Worm (Caenorhabditis elegans): Measurements from ENCODE around the gene F53F4.11.

The F53F4.11 gene

ce11 chrV:13656346-13657254 lies 32.3 kb upstream of the F53F4.11 start:
- no peak for TF ChIP-seq W03F9.2 (tag; optimal IDR thresholded peaks at IDR 0.05)
- TF ChIP-seq dao-5 (tag; optimal IDR thresholded peaks at IDR 0.05): no peak
- no peak for TF ChIP-seq him-1 (tag; optimal IDR thresholded peaks at IDR 0.05)

- TF ChIP-seq him-1 (tag; optimal IDR thresholded peaks at IDR 0.05): peak; percentile 48
- TF ChIP-seq dao-5 (tag; optimal IDR thresholded peaks at IDR 0.05): no peak
- no peak for TF ChIP-seq W03F9.2 (tag; optimal IDR thresholded peaks at IDR 0.05)
Measured at ce11 chrV:13655202-13655764, 31.0 kb upstream of the F53F4.11 start.

- TF ChIP-seq him-1 (tag; optimal IDR thresholded peaks at IDR 0.05): no peak
Measured at ce11 chrV:13654394-13654792, 30.1 kb upstream of the F53F4.11 start.

ce11 chrV:13653713-13654393 lies 29.5 kb upstream of the F53F4.11 start, which contains the start of gene lpin-1:
lpin-1 (minus strand) TSS chrV:13654129.
- TF ChIP-seq dao-5 (tag; optimal IDR thresholded peaks at IDR 0.05) (no peak), him-1 (tag; optimal IDR thresholded peaks at IDR 0.05) (no peak), W03F9.2 (tag; optimal IDR thresholded peaks at IDR 0.05) (no peak)

- TF ChIP-seq W03F9.2 (tag; optimal IDR thresholded peaks at IDR 0.05): no peak
- no peak for TF ChIP-seq dao-5 (tag; optimal IDR thresholded peaks at IDR 0.05)
- no peak for TF ChIP-seq him-1 (tag; optimal IDR thresholded peaks at IDR 0.05)
Measured at ce11 chrV:13652322-13652721, 28.0 kb upstream of the F53F4.11 start.

ce11 chrV:13650800-13651199 lies 26.5 kb upstream of the F53F4.11 start:
- TF ChIP-seq dao-5 (tag; optimal IDR thresholded peaks at IDR 0.05) (no peak), him-1 (tag; optimal IDR thresholded peaks at IDR 0.05) (no peak), W03F9.2 (tag; optimal IDR thresholded peaks at IDR 0.05) (no peak)

ce11 chrV:13649730-13650349 lies 25.5 kb upstream of the F53F4.11 start, which contains the start of gene H37A05.4:
H37A05.4 (minus strand) TSS chrV:13649780.
- TF ChIP-seq W03F9.2 (tag; optimal IDR thresholded peaks at IDR 0.05) (no peak), dao-5 (tag; optimal IDR thresholded peaks at IDR 0.05) (peak; percentile 7)

ce11 chrV:13647617-13648016 lies 23.3 kb upstream of the F53F4.11 start:
- TF ChIP-seq him-1 (tag; optimal IDR thresholded peaks at IDR 0.05) (no peak), dao-5 (tag; optimal IDR thresholded peaks at IDR 0.05) (no peak), W03F9.2 (tag; optimal IDR thresholded peaks at IDR 0.05) (no peak)

ce11 chrV:13647185-13647584 lies 22.9 kb upstream of the F53F4.11 start:
- TF ChIP-seq dao-5 (tag; optimal IDR thresholded peaks at IDR 0.05): no peak
- TF ChIP-seq W03F9.2 (tag; optimal IDR thresholded peaks at IDR 0.05): no peak
- no peak for TF ChIP-seq him-1 (tag; optimal IDR thresholded peaks at IDR 0.05)

ce11 chrV:13645848-13646578 lies 21.7 kb upstream of the F53F4.11 start:
- no peak for TF ChIP-seq dao-5 (tag; optimal IDR thresholded peaks at IDR 0.05)
- no peak for TF ChIP-seq him-1 (tag; optimal IDR thresholded peaks at IDR 0.05)
- TF ChIP-seq W03F9.2 (tag; optimal IDR thresholded peaks at IDR 0.05): no peak

- TF ChIP-seq him-1 (tag; optimal IDR thresholded peaks at IDR 0.05): no peak
- TF ChIP-seq dao-5 (tag; optimal IDR thresholded peaks at IDR 0.05): no peak
- TF ChIP-seq W03F9.2 (tag; optimal IDR thresholded peaks at IDR 0.05): no peak
Measured at ce11 chrV:13638040-13638439, 13.7 kb upstream of the F53F4.11 start.

ce11 chrV:13636411-13636810 lies 12.1 kb upstream of the F53F4.11 start:
- no peak for TF ChIP-seq dao-5 (tag; optimal IDR thresholded peaks at IDR 0.05)
- TF ChIP-seq him-1 (tag; optimal IDR thresholded peaks at IDR 0.05): no peak
- no peak for TF ChIP-seq W03F9.2 (tag; optimal IDR thresholded peaks at IDR 0.05)

ce11 chrV:13634149-13634548 lies 9.8 kb upstream of the F53F4.11 start, which contains the start of gene H37A05.2:
H37A05.2 (minus strand) TSS chrV:13634249.
- no peak for TF ChIP-seq him-1 (tag; optimal IDR thresholded peaks at IDR 0.05)
- TF ChIP-seq W03F9.2 (tag; optimal IDR thresholded peaks at IDR 0.05): no peak
- TF ChIP-seq dao-5 (tag; optimal IDR thresholded peaks at IDR 0.05): no peak

Measured in whole organism, L4/young adult.